Worm (Caenorhabditis elegans) whole organism, young adult: ENCODE data around the gene Y39E4B.6.

ENCODE experiments used
- B0261.1 ChIP-seq: sonication (generic microtip); optimal IDR thresholded peaks from 2 replicates; lab custom pipeline; 2016; ENCODE audit warnings: mild to moderate bottlenecking, missing genetic modification characterization, moderate library complexity, missing compliant biosample characterization
- B0336.3 ChIP-seq: fragments of 200-800 bp; sonication (Bioruptor generic); IDR thresholded peaks from 2 replicates; pipeline ENCODE4 v1.3.6; 2022; ENCODE audit warnings: missing genetic modification characterization, missing compliant biosample characterization
- C06A6.2 ChIP-seq: fragments of 200-800 bp; sonication (Bioruptor generic); conservative IDR thresholded peaks from 2 replicates; pipeline ENCODE4 v1.3.6; 2022; ENCODE audit warnings: missing genetic modification characterization, missing compliant biosample characterization
- C17E4.6 ChIP-seq: fragments of 200-800 bp; sonication (Bioruptor generic); IDR thresholded peaks from 2 replicates; pipeline ENCODE4 v1.3.6; 2022; ENCODE audit warnings: missing genetic modification reagents, missing genetic modification characterization, missing compliant biosample characterization
- D2030.7 ChIP-seq: fragments of 200-800 bp; sonication (Bioruptor generic); IDR thresholded peaks from 2 replicates; pipeline ENCODE4 v1.3.6; 2022; ENCODE audit warnings: missing genetic modification reagents, missing genetic modification characterization, missing compliant biosample characterization
- F39B2.1 ChIP-seq: fragments of 200-800 bp; sonication (Bioruptor generic); IDR thresholded peaks from 2 replicates; pipeline ENCODE4 v1.3.6; 2022; ENCODE audit warnings: missing genetic modification reagents, missing genetic modification characterization, missing compliant biosample characterization
- K12H6.12 ChIP-seq: fragments of 200-800 bp; sonication (Bioruptor generic); optimal IDR thresholded peaks from 2 replicates; lab custom pipeline; 2018; ENCODE audit warnings: mild to moderate bottlenecking, missing genetic modification characterization, missing compliant biosample characterization
- Y56A3A.18 ChIP-seq: fragments of 200-800 bp; sonication (Bioruptor generic); IDR thresholded peaks from 2 replicates; pipeline ENCODE4 v1.3.6; 2022; ENCODE audit warnings: missing genetic modification reagents, missing genetic modification characterization, missing compliant biosample characterization
- Y79H2A.3 ChIP-seq: fragments of 200-800 bp; sonication (Bioruptor generic); conservative IDR thresholded peaks from 2 replicates; pipeline ENCODE4 v1.3.6; 2022; ENCODE audit warnings: missing genetic modification reagents, missing genetic modification characterization, missing compliant biosample characterization
- Y95B8A.8 ChIP-seq: fragments of 200-800 bp; sonication (Bioruptor generic); IDR thresholded peaks from 2 replicates; pipeline ENCODE4 v1.3.6; 2022; ENCODE audit warnings: missing genetic modification reagents, missing genetic modification characterization, missing compliant biosample characterization
- ZK185.1 ChIP-seq: sonication (generic microtip); optimal IDR thresholded peaks from 2 replicates; lab custom pipeline; 2016; ENCODE audit warnings: mild to moderate bottlenecking, missing genetic modification characterization, missing compliant biosample characterization; ENCODE audit not compliant: poor library complexity, severe bottlenecking
- atf-7 ChIP-seq: sonication (generic microtip); optimal IDR thresholded peaks from 2 replicates; lab custom pipeline; 2017; ENCODE audit warnings: mild to moderate bottlenecking, missing genetic modification characterization, missing compliant biosample characterization
- athp-1 ChIP-seq: sonication (generic microtip); optimal IDR thresholded peaks from 2 replicates; lab custom pipeline; 2017; ENCODE audit warnings: mild to moderate bottlenecking, missing genetic modification characterization, missing compliant biosample characterization
- bed-2 ChIP-seq: fragments of 200-800 bp; sonication (Bioruptor generic); IDR thresholded peaks from 2 replicates; pipeline ENCODE4 v1.3.6; 2022; ENCODE audit warnings: missing genetic modification reagents, missing genetic modification characterization, missing compliant biosample characterization
- ceh-79 ChIP-seq: sonication (generic microtip); optimal IDR thresholded peaks from 2 replicates; lab custom pipeline; 2017; ENCODE audit warnings: mild to moderate bottlenecking, missing genetic modification characterization, missing compliant biosample characterization
- ets-4 ChIP-seq: fragments of 200-800 bp; sonication (Bioruptor generic); optimal IDR thresholded peaks from 2 replicates; lab custom pipeline; 2018; ENCODE audit warnings: mild to moderate bottlenecking, missing genetic modification characterization, missing compliant biosample characterization
- him-1 ChIP-seq: sonication (generic microtip); optimal IDR thresholded peaks from 2 replicates; lab custom pipeline; 2016; ENCODE audit warnings: missing genotype, missing genetic modification reagents, missing genetic modification characterization, missing compliant biosample characterization
- hmg-1.2 ChIP-seq: fragments of 200-800 bp; sonication (Bioruptor generic); IDR thresholded peaks from 2 replicates; pipeline ENCODE4 v1.3.6; 2022; ENCODE audit warnings: missing genetic modification reagents, missing genetic modification characterization, missing compliant biosample characterization
- hsf-1 ChIP-seq: fragments of 200-800 bp; sonication (Bioruptor generic); IDR thresholded peaks from 2 replicates; pipeline ENCODE4 v1.3.6; 2022; ENCODE audit warnings: missing genetic modification reagents, missing genetic modification characterization, missing compliant biosample characterization
- lin-26 ChIP-seq: fragments of 200-800 bp; sonication (Bioruptor generic); IDR thresholded peaks from 2 replicates; pipeline ENCODE4 v1.3.6; 2022; ENCODE audit warnings: missing genetic modification reagents, missing genetic modification characterization, missing compliant biosample characterization
- lin-35 ChIP-seq, 3 experiments: fragments of 150-350 bp in 2 of 3; sonication (generic microtip) in 1 of 3; optimal IDR thresholded peaks; 2 replicates each; lab custom pipeline; 2014 to 2018; ENCODE audit warnings: missing biosample characterization in 3 of 3, missing genetic modification characterization in 3 of 3, missing genetic modification reagents in 3 of 3
- lin-40 ChIP-seq: sonication (generic microtip); optimal IDR thresholded peaks from 2 replicates; lab custom pipeline; 2016; ENCODE audit warnings: missing genetic modification characterization, mild to moderate bottlenecking, missing compliant biosample characterization, missing genotype, missing genetic modification reagents
- lsl-1 ChIP-seq: fragments of 200-800 bp; sonication (Bioruptor generic); optimal IDR thresholded peaks from 2 replicates; lab custom pipeline; 2018; ENCODE audit warnings: mild to moderate bottlenecking, missing genetic modification characterization, moderate library complexity, missing compliant biosample characterization
- madf-3 ChIP-seq: fragments of 200-800 bp; sonication (Bioruptor generic); IDR thresholded peaks from 2 replicates; pipeline ENCODE4 v1.3.6; 2022; ENCODE audit warnings: missing genetic modification reagents, missing genetic modification characterization, missing compliant biosample characterization
- madf-6 ChIP-seq: fragments of 200-800 bp; sonication (Bioruptor generic); IDR thresholded peaks from 2 replicates; pipeline ENCODE4 v1.3.6; 2022; ENCODE audit warnings: missing genetic modification reagents, missing genetic modification characterization, missing compliant biosample characterization
- mel-28 ChIP-seq: sonication (generic microtip); optimal IDR thresholded peaks from 2 replicates; lab custom pipeline; 2016; ENCODE audit warnings: borderline replicate concordance, mild to moderate bottlenecking, missing genetic modification characterization, missing compliant biosample characterization
- nfya-2 ChIP-seq: fragments of 200-800 bp; sonication (Bioruptor generic); IDR thresholded peaks from 2 replicates; pipeline ENCODE4 v1.3.6; 2022; ENCODE audit warnings: missing genetic modification reagents, missing genetic modification characterization, missing compliant biosample characterization
- nfyb-1 ChIP-seq: fragments of 200-800 bp; sonication (Bioruptor generic); IDR thresholded peaks from 2 replicates; pipeline ENCODE4 v1.3.6; 2022; ENCODE audit warnings: missing genetic modification reagents, missing genetic modification characterization, missing compliant biosample characterization
- nhr-179 ChIP-seq: sonication (generic microtip); optimal IDR thresholded peaks from 2 replicates; lab custom pipeline; 2016; ENCODE audit warnings: mild to moderate bottlenecking, missing genetic modification characterization, missing compliant biosample characterization
- nhr-27 ChIP-seq: fragments of 200-800 bp; sonication (Bioruptor generic); optimal IDR thresholded peaks from 2 replicates; lab custom pipeline; 2018; ENCODE audit warnings: mild to moderate bottlenecking, missing genetic modification characterization, moderate library complexity, missing compliant biosample characterization
- pbrm-1 ChIP-seq: fragments of 200-800 bp; sonication (Bioruptor generic); IDR thresholded peaks from 2 replicates; pipeline ENCODE4 v1.3.6; 2022; ENCODE audit warnings: missing genetic modification reagents, missing genetic modification characterization, missing compliant biosample characterization
- rcor-1 ChIP-seq: fragments of 200-800 bp; sonication (Bioruptor generic); IDR thresholded peaks from 2 replicates; pipeline ENCODE4 v1.3.6; 2022; ENCODE audit warnings: missing genetic modification reagents, missing genetic modification characterization, missing compliant biosample characterization
- rpc-1 ChIP-seq, 2 experiments: fragments of 150-350 bp in 1 of 2; sonication (generic microtip) in 1 of 2; optimal IDR thresholded peaks; 2 replicates each; lab custom pipeline; 2014 to 2018; ENCODE audit warnings: missing biosample characterization in 1 of 2, missing genetic modification characterization in 1 of 2, missing genetic modification reagents in 1 of 2, missing genotype in 1 of 2
- snpc-4 ChIP-seq, 5 experiments: fragments of 150-350 bp in 1 of 5; sonication (generic microtip) in 4 of 5; optimal IDR thresholded peaks; 2 replicates each; lab custom pipeline; 2014 to 2018; ENCODE audit warnings: missing genetic modification characterization in 5 of 5, missing biosample characterization in 3 of 5, antibody characterized with exemption in 2 of 5, mild to moderate bottlenecking in 2 of 5, missing compliant biosample characterization in 2 of 5, missing genotype in 2 of 5, moderate library complexity in 2 of 5, missing genetic modification reagents in 1 of 5
- tbp1 ChIP-seq: fragments of 200-800 bp; sonication (Bioruptor generic); optimal IDR thresholded peaks from 2 replicates; lab custom pipeline; 2018; ENCODE audit warnings: mild to moderate bottlenecking, missing genetic modification characterization, missing compliant biosample characterization
- tbx-9 ChIP-seq: sonication (generic microtip); optimal IDR thresholded peaks from 2 replicates; lab custom pipeline; 2016; ENCODE audit warnings: borderline replicate concordance, missing genetic modification characterization, inconsistent platforms, missing compliant biosample characterization
- xnd-1 ChIP-seq: sonication (generic microtip); optimal IDR thresholded peaks from 2 replicates; lab custom pipeline; 2016; ENCODE audit warnings: missing genotype, missing genetic modification reagents, missing genetic modification characterization, missing compliant biosample characterization
- ztf-26 ChIP-seq: sonication (generic microtip); optimal IDR thresholded peaks from 2 replicates; lab custom pipeline; 2017; ENCODE audit warnings: missing genetic modification characterization, missing compliant biosample characterization

Gene Y39E4B.6

DNA sequence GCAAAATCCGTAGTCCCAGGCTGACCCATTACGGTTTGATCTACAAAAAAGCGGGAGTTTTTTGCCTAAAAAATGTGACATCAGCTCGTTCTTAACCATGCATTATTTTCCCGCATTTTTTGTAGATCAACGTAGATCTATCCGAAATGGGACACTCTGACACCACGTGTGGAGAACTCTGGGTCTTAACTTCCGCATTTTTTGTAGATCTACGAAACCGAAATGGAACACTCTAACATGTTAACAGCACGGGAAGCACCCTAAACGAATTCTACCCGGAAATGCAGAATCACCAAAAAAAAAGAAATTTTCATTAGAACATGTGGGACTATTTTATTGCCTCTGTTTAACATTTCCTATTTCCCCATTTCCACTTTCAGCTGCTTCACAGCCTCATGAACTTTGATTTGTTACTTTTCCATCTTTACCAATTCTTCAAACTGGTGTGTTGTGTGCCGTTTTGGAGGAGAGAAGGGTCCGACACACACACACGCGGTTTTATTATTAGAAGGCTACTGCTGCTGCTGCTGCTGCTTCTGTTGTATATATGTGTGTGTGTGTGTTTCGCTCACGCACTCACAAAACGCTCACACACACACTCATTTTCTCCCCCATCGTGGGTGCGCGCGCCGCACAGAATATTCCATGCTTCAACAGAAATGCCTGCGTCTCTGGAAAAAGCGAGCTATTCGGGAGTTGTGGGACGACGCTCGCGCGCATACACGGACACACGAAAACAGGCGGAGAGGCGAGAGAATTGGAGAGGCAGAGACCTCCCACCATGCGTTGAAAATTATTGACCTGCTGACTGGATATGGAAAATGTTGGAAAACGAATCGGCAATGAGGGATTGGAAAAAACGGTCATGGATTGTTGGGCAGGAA is 2.4 kb upstream of the Y39E4B.6 start (continued):
- TF ChIP-seq madf-3 (GFP tag; lab: Robert Waterston, UW), result 0 out of 2 replicates have a peak, but pooled peaks have one; percentile 37
- peak; percentile 95 for TF ChIP-seq K12H6.12 (tag; lab: Kevin White, UChicago)
- TF ChIP-seq lin-26 (GFP tag; lab: Robert Waterston, UW), result peak; percentile 55; the same call in 1 of the 2 replicates
- TF ChIP-seq mel-28 (tag; lab: Kevin White, UChicago), result no peak
- TF ChIP-seq rpc-1 (optimal IDR thresholded peaks at IDR 0.05; lab: Kevin White, UChicago), result no peak
- no peak for TF ChIP-seq rpc-1 (tag; optimal IDR thresholded peaks at IDR 0.05; lab: Kevin White, UChicago)
- peak; percentile 62 for TF ChIP-seq pbrm-1 (GFP tag; lab: Robert Waterston, UW)
- TF ChIP-seq madf-6 (GFP tag; lab: Robert Waterston, UW), result no peak
- TF ChIP-seq lin-40 (tag; lab: Kevin White, UChicago), result peak; percentile 86
- TF ChIP-seq nfyb-1 (GFP tag; lab: Robert Waterston, UW), result peak; percentile 83; the same call in 1 of the 2 replicates
- peak; percentile 59 for TF ChIP-seq nhr-27 (tag; lab: Kevin White, UChicago)
- peak; percentile 12; the same call in 1 of the 2 replicates for TF ChIP-seq bed-2 (GFP tag; lab: Robert Waterston, UW)
- no peak for TF ChIP-seq snpc-4 (GFP tag; optimal IDR thresholded peaks at IDR 0.05; lab: Kevin White, UChicago)
- peak in 3 of 4 experiments; percentile 41 to 60 (median 52) for TF ChIP-seq snpc-4 (tag; optimal IDR thresholded peaks at IDR 0.05; lab: Kevin White, UChicago)
- no peak for TF ChIP-seq Y95B8A.8 (GFP tag; lab: Robert Waterston, UW)
- peak; percentile 82 for TF ChIP-seq B0336.3 (GFP tag; lab: Robert Waterston, UW)
- 0 out of 2 replicates have a peak, but pooled peaks have one; percentile 41 for TF ChIP-seq Y56A3A.18 (GFP tag; lab: Robert Waterston, UW)
- peak; percentile 53 for TF ChIP-seq ets-4
- TF ChIP-seq ZK185.1 (tag; lab: Kevin White, UChicago), result peak; percentile 36

ce11 chrIII:13069416-13069815 is 1.1 kb upstream of the Y39E4B.6 start:
- TF ChIP-seq ceh-79 (tag; lab: Kevin White, UChicago) (no peak), D2030.7 (GFP tag; lab: Robert Waterston, UW) (no peak), C17E4.6 (GFP tag; lab: Robert Waterston, UW) (no peak), him-1 (tag; lab: Kevin White, UChicago) (no peak), ztf-26 (no peak), xnd-1 (no peak), nfyb-1 (GFP tag; lab: Robert Waterston, UW) (no peak), nhr-179 (tag; lab: Kevin White, UChicago) (no peak), nfya-2 (GFP tag; lab: Robert Waterston, UW) (no peak)

- TF ChIP-seq atf-7 (tag; lab: Kevin White, UChicago) (no peak), tbx-9 (tag; lab: Kevin White, UChicago) (no peak), lin-40 (tag; lab: Kevin White, UChicago) (peak; percentile 43), Y95B8A.8 (GFP tag; lab: Robert Waterston, UW) (0 out of 2 replicates have a peak, but pooled peaks have one; percentile 19), ZK185.1 (tag; lab: Kevin White, UChicago) (no peak), B0336.3 (GFP tag; lab: Robert Waterston, UW) (0 out of 2 replicates have a peak, but pooled peaks have one; percentile 11), lsl-1 (GFP tag; lab: Kevin White, UChicago) (no peak), pbrm-1 (GFP tag; lab: Robert Waterston, UW) (0 out of 2 replicates have a peak, but pooled peaks have one; percentile 15), tbp1 (GFP tag; lab: Kevin White, UChicago) (no peak), C06A6.2 (GFP tag; lab: Robert Waterston, UW) (no peak; the same call in 1 of the 2 replicates), hsf-1 (GFP tag; lab: Robert Waterston, UW) (no peak), B0261.1 (tag; lab: Kevin White, UChicago) (no peak), rcor-1 (GFP tag; lab: Robert Waterston, UW) (no peak), madf-3 (GFP tag; lab: Robert Waterston, UW) (no peak), Y79H2A.3 (GFP tag; lab: Robert Waterston, UW) (no peak), athp-1 (tag; lab: Kevin White, UChicago) (no peak), lin-35 (GFP tag; optimal IDR thresholded peaks at IDR 0.05; lab: Kevin White, UChicago) (peak in 1 of 3 experiments; percentile 11), F39B2.1 (GFP tag; lab: Robert Waterston, UW) (no peak), lin-26 (GFP tag; lab: Robert Waterston, UW) (0 out of 2 replicates have a peak, but pooled peaks have one; percentile 23), hmg-1.2 (peak; percentile 87)
These were observed 1.1 kb downstream of the Y39E4B.6 start for ce11 chrIII:13071432-13072259.
